Fruit fly (Drosophila melanogaster) Kc167 (cell line): ENCODE data around the gene CG13912.

Experiments
- Myc ChIP-seq: fragments of >200 bp; optimal IDR thresholded peaks from 2 replicates; lab custom pipeline; 2017; ENCODE audit warnings: missing external identifiers
- Sin3A ChIP-seq: fragments of >200 bp; optimal IDR thresholded peaks from 2 replicates; lab custom pipeline; 2018; ENCODE audit warnings: missing external identifiers
- h ChIP-seq: fragments of >200 bp; optimal IDR thresholded peaks from 3 replicates; lab custom pipeline; 2018; ENCODE audit warnings: missing external identifiers
- insv ChIP-seq: fragments of >200 bp; optimal IDR thresholded peaks from 3 replicates; lab custom pipeline; 2018; ENCODE audit warnings: missing external identifiers
- psq ChIP-seq: fragments of >200 bp; optimal IDR thresholded peaks from 2 replicates; lab custom pipeline; 2017; ENCODE audit warnings: missing external identifiers
- ttk ChIP-seq: sonication (Bioruptor generic); optimal IDR thresholded peaks from 2 replicates; lab custom pipeline; 2017; ENCODE audit warnings: missing external identifiers

The CG13912 gene

DNA sequence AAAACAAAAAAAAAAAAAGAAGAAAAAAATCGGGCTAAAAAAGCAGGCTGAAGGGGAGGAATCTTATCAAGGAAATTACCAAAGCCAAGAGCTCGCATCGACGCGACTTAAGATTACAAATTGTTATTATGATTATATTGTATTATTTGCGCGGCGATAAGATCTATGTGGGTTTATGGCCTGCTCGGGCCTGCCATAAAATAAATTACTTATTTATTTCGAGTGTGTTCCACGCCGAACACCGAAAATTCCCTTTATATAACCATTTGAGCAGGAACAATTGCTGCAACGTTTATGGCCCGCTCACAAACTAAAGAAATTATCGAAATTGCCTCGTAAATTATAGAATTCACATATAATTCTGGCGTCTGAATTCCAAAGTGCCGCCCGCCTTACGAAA, 19.8 kb upstream of the CG13912 start:
- TF ChIP-seq insv (lab: Kevin White, UChicago), result no peak
- TF ChIP-seq h (lab: Kevin White, UChicago), result no peak
- no peak for TF ChIP-seq ttk (lab: Kevin White, UChicago)
- TF ChIP-seq Sin3A, result no peak
- no peak for TF ChIP-seq psq (lab: Kevin White, UChicago)
- TF ChIP-seq Myc (lab: Kevin White, UChicago), result no peak

- TF ChIP-seq ttk (lab: Kevin White, UChicago) (no peak), insv (lab: Kevin White, UChicago) (no peak), h (lab: Kevin White, UChicago) (no peak), Sin3A (no peak), Myc (lab: Kevin White, UChicago) (no peak), psq (lab: Kevin White, UChicago) (no peak)
Measured at dm6 chr3L:1170611-1171010, 18.8 kb upstream of the CG13912 start.

dm6 chr3L:1172858-1173257, 16.5 kb upstream of the CG13912 start:
- no peak for TF ChIP-seq ttk (lab: Kevin White, UChicago)
- no peak for TF ChIP-seq h (lab: Kevin White, UChicago)
- no peak for TF ChIP-seq Sin3A
- TF ChIP-seq psq (lab: Kevin White, UChicago), result no peak
- TF ChIP-seq Myc (lab: Kevin White, UChicago), result no peak
- TF ChIP-seq insv (lab: Kevin White, UChicago), result no peak

- TF ChIP-seq h (lab: Kevin White, UChicago) (no peak), Myc (lab: Kevin White, UChicago) (no peak), insv (lab: Kevin White, UChicago) (no peak), Sin3A (no peak), ttk (lab: Kevin White, UChicago) (no peak), psq (lab: Kevin White, UChicago) (no peak)
Measured at dm6 chr3L:1176515-1176914, 12.9 kb upstream of the CG13912 start.

DNA sequence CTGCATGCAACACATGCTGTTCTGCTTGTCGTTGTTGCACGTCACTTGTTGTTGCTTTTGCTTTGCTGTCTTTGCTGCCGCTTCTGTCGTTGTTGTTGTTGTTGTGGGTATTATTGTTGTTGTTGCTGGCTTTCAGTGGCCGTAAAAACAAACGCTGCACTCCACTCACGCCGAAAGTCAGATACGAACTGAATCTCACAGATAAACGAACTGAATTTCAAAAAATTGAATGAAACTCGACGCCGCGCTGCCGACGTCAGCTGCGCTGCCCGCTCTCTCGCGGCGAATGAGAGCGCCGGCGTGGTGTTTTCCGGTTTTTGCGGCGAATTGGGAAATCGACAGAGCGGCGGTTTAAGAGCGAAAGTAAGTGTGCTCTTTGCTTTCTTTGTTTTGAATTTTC, 12.3 kb upstream of the CG13912 start, which contains the start of gene bab2:
Gene bab2, minus strand, starts transcription at position 192 of the 400 bp plus-strand sequence.
- TF ChIP-seq h (lab: Kevin White, UChicago), result no peak
- TF ChIP-seq insv (lab: Kevin White, UChicago), result no peak
- TF ChIP-seq ttk (lab: Kevin White, UChicago), result no peak

DNA sequence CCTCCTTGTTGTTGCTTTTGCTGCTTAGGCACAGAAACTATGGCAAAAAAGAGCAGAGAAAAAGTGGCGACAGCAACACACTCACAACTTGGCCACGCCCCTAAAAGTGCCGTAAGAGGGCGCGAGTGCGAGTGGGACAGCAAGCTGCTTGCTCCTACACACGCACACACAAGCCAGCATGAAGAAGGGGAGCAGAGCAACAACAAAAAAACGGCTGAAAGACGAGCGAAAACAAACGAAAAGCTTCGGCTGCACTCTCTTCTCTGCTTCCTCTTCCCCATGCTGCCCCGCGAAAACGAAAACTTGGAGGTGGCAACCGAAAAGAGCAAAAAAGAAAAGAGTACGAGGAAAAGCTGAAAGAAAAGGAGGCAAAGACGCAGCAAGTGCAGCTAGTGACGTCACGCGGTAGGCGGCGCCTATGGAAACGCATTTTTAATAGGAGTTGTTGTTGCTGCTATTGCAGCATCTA, 11.2 kb upstream of the CG13912 start:
- TF ChIP-seq h (lab: Kevin White, UChicago) (no peak), psq (lab: Kevin White, UChicago) (no peak), Sin3A (no peak), ttk (lab: Kevin White, UChicago) (no peak), insv (lab: Kevin White, UChicago) (no peak), Myc (lab: Kevin White, UChicago) (no peak)

dm6 chr3L:1183467-1183866, 5.9 kb upstream of the CG13912 start:
- TF ChIP-seq psq (lab: Kevin White, UChicago) (no peak), h (lab: Kevin White, UChicago) (no peak), Myc (lab: Kevin White, UChicago) (no peak), ttk (lab: Kevin White, UChicago) (no peak), Sin3A (no peak)

DNA sequence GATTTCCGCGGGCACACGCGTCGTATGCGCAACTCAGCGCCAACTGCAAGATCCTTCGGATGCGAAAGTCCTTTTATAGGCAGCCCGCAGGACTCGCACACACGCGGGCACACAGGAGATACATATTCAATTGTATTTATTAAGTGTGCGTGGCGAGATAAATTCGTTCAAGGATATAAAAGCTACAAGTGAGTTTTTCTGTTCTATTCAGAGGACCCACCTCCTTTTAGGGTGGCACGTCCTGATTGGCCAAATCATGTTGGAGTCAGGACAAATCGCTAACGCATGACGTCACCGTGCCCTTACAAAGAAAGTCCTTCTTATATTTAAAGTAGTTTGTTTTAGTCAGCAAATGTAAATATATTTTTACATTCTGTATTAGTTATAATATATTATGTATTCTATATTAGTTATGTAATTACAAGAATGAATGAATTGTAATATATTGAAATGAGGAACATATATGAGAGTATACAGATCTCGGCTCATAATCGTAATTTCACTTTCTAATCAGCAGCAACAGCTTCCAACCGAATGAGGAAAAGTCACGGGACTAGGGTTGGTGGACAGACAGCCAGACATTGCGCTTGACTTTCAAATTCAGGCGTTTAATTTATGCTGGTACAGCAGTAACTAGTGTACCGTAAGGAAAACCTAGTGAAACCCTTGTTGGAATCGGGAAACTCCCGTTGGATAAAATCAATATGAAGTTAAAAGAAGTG, 3.9 kb downstream of the CG13912 start, which contains the start of gene Trhn:
Gene Trhn, minus strand, starts transcription at position 51 of the 722 bp plus-strand sequence.
- TF ChIP-seq insv (lab: Kevin White, UChicago), result no peak
- no peak for TF ChIP-seq h (lab: Kevin White, UChicago)
- TF ChIP-seq Myc (lab: Kevin White, UChicago), result no peak
- TF ChIP-seq ttk (lab: Kevin White, UChicago), result no peak
- no peak for TF ChIP-seq Sin3A
- TF ChIP-seq psq (lab: Kevin White, UChicago), result no peak

DNA sequence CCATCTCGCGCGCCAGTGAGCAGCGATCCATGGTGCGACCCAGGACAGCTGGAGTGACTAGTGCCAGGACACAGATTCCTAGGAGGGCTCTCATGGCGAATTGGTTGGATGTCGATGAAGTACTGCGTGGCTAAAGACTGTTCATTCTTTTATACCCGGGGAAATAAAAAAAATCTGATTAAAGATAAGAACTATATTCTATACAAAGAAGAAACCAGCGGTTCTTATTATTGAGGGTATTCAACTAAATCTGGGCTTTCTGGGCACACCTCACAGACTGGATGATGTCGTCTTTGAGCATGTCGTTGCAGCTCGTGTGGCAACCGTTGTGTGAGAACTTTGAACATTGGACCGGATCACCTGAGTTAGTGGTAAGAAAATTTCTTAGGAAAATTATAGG, 5.8 kb downstream of the CG13912 start, which contains the start of gene LysX:
Gene LysX, minus strand, starts transcription at position 101 of the 400 bp plus-strand sequence.
- no peak for TF ChIP-seq insv (lab: Kevin White, UChicago)
- no peak for TF ChIP-seq Myc (lab: Kevin White, UChicago)
- no peak for TF ChIP-seq Sin3A
- TF ChIP-seq h (lab: Kevin White, UChicago), result no peak
- TF ChIP-seq psq (lab: Kevin White, UChicago), result no peak
- no peak for TF ChIP-seq ttk (lab: Kevin White, UChicago)

- TF ChIP-seq Sin3A (no peak), h (lab: Kevin White, UChicago) (no peak), ttk (lab: Kevin White, UChicago) (no peak), Myc (lab: Kevin White, UChicago) (no peak), insv (lab: Kevin White, UChicago) (no peak), psq (lab: Kevin White, UChicago) (no peak)
Measured at dm6 chr3L:1195868-1196552, 6.6 kb downstream of the CG13912 start, which contains the start of gene Aplip1. TSS of gene Aplip1 (plus strand) at chr3L:1196317.

- no peak for TF ChIP-seq h (lab: Kevin White, UChicago)
- no peak for TF ChIP-seq ttk (lab: Kevin White, UChicago)
- no peak for TF ChIP-seq psq (lab: Kevin White, UChicago)
- TF ChIP-seq Sin3A, result no peak
- TF ChIP-seq insv (lab: Kevin White, UChicago), result no peak
- TF ChIP-seq Myc (lab: Kevin White, UChicago), result no peak
Measured at dm6 chr3L:1200357-1201051, 11.1 kb downstream of the CG13912 start, which contains the start of gene mwh. TSS of gene mwh (plus strand) at chr3L:1200786.
